Worm (Caenorhabditis elegans) whole organism, L2 larva: ENCODE measurements around the gene F32D1.3.

ENCODE experiments used
- C34F6.9 ChIP-seq: fragments of 150-350 bp; optimal IDR thresholded peaks from 2 replicates; lab custom pipeline; 2014; ENCODE audit warnings: missing biosample characterization, missing genetic modification characterization
- F13H6.1 ChIP-seq: sonication (generic microtip); optimal IDR thresholded peaks from 2 replicates; lab custom pipeline; 2016; ENCODE audit warnings: missing genetic modification characterization, missing compliant biosample characterization
- R02D3.7 ChIP-seq: fragments of 150-350 bp; optimal IDR thresholded peaks from 2 replicates; lab custom pipeline; 2014; ENCODE audit warnings: missing biosample characterization, missing genetic modification characterization
- Y55F3AM.14 ChIP-seq: fragments of 200-800 bp; sonication (Bioruptor generic); optimal IDR thresholded peaks from 2 replicates; lab custom pipeline; 2018; ENCODE audit warnings: mild to moderate bottlenecking, missing genetic modification characterization, missing compliant biosample characterization
- ZK546.5 ChIP-seq: sonication (generic microtip); optimal IDR thresholded peaks from 2 replicates; lab custom pipeline; 2017; ENCODE audit warnings: missing biosample characterization, missing genetic modification characterization
- alr-1 ChIP-seq: fragments of 150-350 bp; optimal IDR thresholded peaks from 2 replicates; lab custom pipeline; 2014; ENCODE audit warnings: missing biosample characterization, missing genetic modification characterization
- aly-2 ChIP-seq: fragments of 150-350 bp; optimal IDR thresholded peaks from 2 replicates; lab custom pipeline; 2014; ENCODE audit warnings: missing biosample characterization, missing genetic modification characterization
- ama-1 ChIP-seq: fragments of 150-350 bp; optimal IDR thresholded peaks from 2 replicates; lab custom pipeline; 2018; ENCODE audit warnings: inconsistent platforms
- ceh-16 ChIP-seq: fragments of 150-350 bp; optimal IDR thresholded peaks from 2 replicates; lab custom pipeline; 2014; ENCODE audit warnings: missing biosample characterization, missing genetic modification characterization
- ceh-82 ChIP-seq: fragments of 150-350 bp; optimal IDR thresholded peaks from 2 replicates; lab custom pipeline; 2014; ENCODE audit warnings: missing biosample characterization, missing genetic modification characterization
- crh-2 ChIP-seq: sonication (generic microtip); optimal IDR thresholded peaks from 2 replicates; lab custom pipeline; 2017; ENCODE audit warnings: missing biosample characterization, missing genetic modification characterization
- dmd-4 ChIP-seq: sonication (generic microtip); optimal IDR thresholded peaks from 2 replicates; lab custom pipeline; 2017; ENCODE audit warnings: missing biosample characterization, missing genetic modification characterization
- egl-27 ChIP-seq: sonication (generic microtip); optimal IDR thresholded peaks from 3 replicates; lab custom pipeline; 2017; ENCODE audit warnings: missing biosample characterization, missing genetic modification reagents, missing genetic modification characterization
- elt-1 ChIP-seq: fragments of 150-350 bp; optimal IDR thresholded peaks from 2 replicates; lab custom pipeline; 2014; ENCODE audit warnings: missing biosample characterization, missing genetic modification characterization
- fos-1 ChIP-seq: fragments of 150-350 bp; optimal IDR thresholded peaks from 2 replicates; lab custom pipeline; 2014; ENCODE audit warnings: missing biosample characterization, missing genetic modification characterization
- gmeb-1 ChIP-seq: fragments of 150-350 bp; optimal IDR thresholded peaks from 2 replicates; lab custom pipeline; 2014; ENCODE audit warnings: missing biosample characterization, missing genetic modification characterization
- lin-11 ChIP-seq: fragments of 150-350 bp; sonication (generic microtip); optimal IDR thresholded peaks from 2 replicates; lab custom pipeline; 2014; ENCODE audit warnings: missing biosample characterization, missing genetic modification characterization, inconsistent platforms, mixed read lengths
- lin-13 ChIP-seq: fragments of 150-350 bp; optimal IDR thresholded peaks from 2 replicates; lab custom pipeline; 2014; ENCODE audit warnings: missing biosample characterization, missing genetic modification reagents, missing genetic modification characterization
- lin-39 ChIP-seq: fragments of 150-350 bp; optimal IDR thresholded peaks from 2 replicates; lab custom pipeline; 2014; ENCODE audit warnings: missing biosample characterization, missing genetic modification reagents, missing genetic modification characterization
- lsy-2 ChIP-seq, 2 experiments: fragments of 150-350 bp in 1 of 2; sonication (generic microtip) in 1 of 2; optimal IDR thresholded peaks; 2 replicates each; lab custom pipeline; 2014 to 2017; ENCODE audit warnings: missing biosample characterization in 2 of 2, missing genetic modification characterization in 2 of 2
- mab-5 ChIP-seq: fragments of 150-350 bp; optimal IDR thresholded peaks from 2 replicates; lab custom pipeline; 2014; ENCODE audit warnings: missing biosample characterization, missing genetic modification characterization
- mbf-1 ChIP-seq: sonication (generic microtip); optimal IDR thresholded peaks from 2 replicates; lab custom pipeline; 2017; ENCODE audit warnings: missing biosample characterization, missing genetic modification characterization
- mdl-1 ChIP-seq, 2 experiments: fragments of 150-350 bp in 1 of 2; sonication (generic microtip) in 1 of 2; optimal IDR thresholded peaks; 2 replicates each; lab custom pipeline; 2017; ENCODE audit warnings: missing biosample characterization in 2 of 2, missing genetic modification characterization in 2 of 2
- nhr-10 ChIP-seq: sonication (generic microtip); optimal IDR thresholded peaks from 2 replicates; lab custom pipeline; 2017; ENCODE audit warnings: missing biosample characterization, missing genetic modification characterization
- nhr-11 ChIP-seq: fragments of 150-350 bp; optimal IDR thresholded peaks from 2 replicates; lab custom pipeline; 2014; ENCODE audit warnings: missing biosample characterization, missing genetic modification characterization
- nhr-12 ChIP-seq: fragments of 150-350 bp; optimal IDR thresholded peaks from 2 replicates; lab custom pipeline; 2014; ENCODE audit warnings: missing biosample characterization, missing genetic modification characterization
- nhr-129 ChIP-seq: fragments of 150-350 bp; optimal IDR thresholded peaks from 2 replicates; lab custom pipeline; 2014; ENCODE audit warnings: missing biosample characterization, missing genetic modification characterization
- nhr-21 ChIP-seq: fragments of 150-350 bp; optimal IDR thresholded peaks from 2 replicates; lab custom pipeline; 2014; ENCODE audit warnings: missing biosample characterization, missing genetic modification characterization
- nhr-23 ChIP-seq: fragments of 150-350 bp; optimal IDR thresholded peaks from 2 replicates; lab custom pipeline; 2014; ENCODE audit warnings: missing biosample characterization, missing genetic modification reagents, missing genetic modification characterization
- nhr-25 ChIP-seq: fragments of 150-350 bp; sonication (generic microtip); optimal IDR thresholded peaks from 3 replicates; lab custom pipeline; 2014; ENCODE audit warnings: missing biosample characterization, missing genetic modification characterization
- nhr-6 ChIP-seq: fragments of 150-350 bp; optimal IDR thresholded peaks from 2 replicates; lab custom pipeline; 2014; ENCODE audit warnings: missing biosample characterization, missing genetic modification characterization
- sem-4 ChIP-seq: fragments of 150-350 bp; optimal IDR thresholded peaks from 2 replicates; lab custom pipeline; 2014; ENCODE audit warnings: missing biosample characterization, missing genetic modification reagents, missing genetic modification characterization
- sma-3 ChIP-seq: sonication (generic microtip); optimal IDR thresholded peaks from 2 replicates; lab custom pipeline; 2016; ENCODE audit warnings: missing genetic modification reagents, missing genetic modification characterization, missing compliant biosample characterization
- sma-9 ChIP-seq, 2 experiments: fragments of 150-350 bp in 1 of 2; sonication (generic microtip) in 1 of 2; optimal IDR thresholded peaks; 2 replicates each; lab custom pipeline; 2014 to 2016; ENCODE audit warnings: missing genetic modification characterization in 2 of 2, mild to moderate bottlenecking in 1 of 2, missing biosample characterization in 1 of 2, missing compliant biosample characterization in 1 of 2, missing genetic modification reagents in 1 of 2, moderate library complexity in 1 of 2
- snpc-4 ChIP-seq: fragments of 150-350 bp; optimal IDR thresholded peaks from 2 replicates; lab custom pipeline; 2014; ENCODE audit warnings: missing biosample characterization, missing genetic modification characterization
- unc-39 ChIP-seq: fragments of 150-350 bp; optimal IDR thresholded peaks from 2 replicates; lab custom pipeline; 2014; ENCODE audit warnings: missing biosample characterization, missing genetic modification characterization
- unc-55 ChIP-seq: fragments of 150-350 bp; sonication (generic microtip); optimal IDR thresholded peaks from 3 replicates; lab custom pipeline; 2014; ENCODE audit warnings: missing biosample characterization, missing genetic modification reagents, missing genetic modification characterization
- unc-62 ChIP-seq: fragments of 150-350 bp; optimal IDR thresholded peaks from 2 replicates; lab custom pipeline; 2014; ENCODE audit warnings: missing biosample characterization, missing genetic modification reagents, missing genetic modification characterization
- zag-1 ChIP-seq: fragments of 150-350 bp; optimal IDR thresholded peaks from 2 replicates; lab custom pipeline; 2014; ENCODE audit warnings: missing biosample characterization, missing genetic modification characterization
- ztf-1 ChIP-seq: fragments of 200-800 bp; sonication (Bioruptor generic); conservative IDR thresholded peaks from 2 replicates; pipeline ENCODE4 v1.3.6; 2022; ENCODE audit warnings: missing genetic modification characterization, missing compliant biosample characterization
- ztf-4 ChIP-seq: fragments of 150-350 bp; optimal IDR thresholded peaks from 2 replicates; lab custom pipeline; 2014; ENCODE audit warnings: missing biosample characterization, missing genetic modification characterization

F32D1.3 gene

DNA sequence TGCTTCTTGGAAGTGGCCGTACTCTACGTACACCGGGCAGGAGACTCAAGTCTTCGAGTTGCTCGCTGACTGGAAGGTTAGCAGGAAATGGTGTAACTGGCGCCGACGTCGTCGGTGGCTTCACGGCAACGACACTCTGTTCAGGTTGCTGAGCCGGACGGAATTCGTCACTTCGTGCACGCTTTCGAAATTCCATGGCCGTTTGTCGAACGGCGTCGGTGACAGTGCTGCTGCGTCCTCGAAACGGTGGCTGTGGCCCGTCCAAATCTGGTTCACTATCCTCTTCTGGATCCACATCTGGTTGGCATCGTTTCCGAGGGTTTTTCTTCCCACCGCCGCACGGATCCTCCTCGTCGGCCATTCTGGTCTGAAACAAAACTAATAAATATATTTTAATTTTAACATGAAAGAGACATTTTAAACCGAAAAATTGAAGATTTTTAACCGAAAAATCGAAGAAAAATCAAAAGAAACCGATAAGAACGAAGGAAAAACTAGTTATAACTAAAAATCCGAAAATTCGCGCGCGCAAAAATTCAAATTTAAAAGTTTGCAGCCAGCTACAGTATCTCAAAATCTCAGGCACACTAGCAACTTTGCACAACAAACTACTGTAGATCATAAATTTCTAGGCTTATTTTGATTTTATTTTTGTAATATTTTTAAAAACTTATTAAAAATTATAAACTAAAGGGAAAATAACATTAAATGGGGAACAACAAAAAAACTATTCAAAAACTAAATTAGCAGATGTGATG, 14.6 kb upstream of the F32D1.3 start, which contains the start of gene F32D1.7:
TSS of gene F32D1.7 (minus strand) at position 367 of the 758 bp plus-strand sequence.
- TF ChIP-seq nhr-11 (tag; lab: Kevin White, UChicago) (no peak), fos-1 (no peak), unc-55 (no peak), nhr-12 (tag; lab: Kevin White, UChicago) (no peak), gmeb-1 (tag; lab: Kevin White, UChicago) (no peak), nhr-21 (tag; lab: Kevin White, UChicago) (no peak), mdl-1 (tag; optimal IDR thresholded peaks at IDR 0.05; lab: Kevin White, UChicago) (no peak)

DNA sequence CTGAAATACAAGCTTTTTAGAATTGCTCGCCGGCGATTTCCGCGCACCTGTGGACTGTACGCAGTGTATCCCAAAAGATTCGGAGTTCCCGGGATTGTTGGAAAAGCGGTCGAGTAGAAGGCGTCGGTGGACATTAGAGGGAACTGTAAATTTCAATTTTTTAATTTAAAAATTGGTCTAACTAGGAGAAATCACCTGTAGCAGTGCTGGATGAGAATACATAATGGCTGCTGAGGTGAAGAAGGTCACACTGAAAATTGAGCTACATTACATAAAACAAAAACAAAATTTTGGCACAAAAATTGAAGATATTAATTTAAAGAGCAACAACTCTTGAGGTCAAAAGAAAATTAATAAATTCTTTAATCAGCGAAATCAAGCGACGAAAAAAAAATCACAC, 13.3 kb upstream of the F32D1.3 start, which contains the start of gene neg-1:
TSS of gene neg-1 (minus strand) at position 250 of the 400 bp plus-strand sequence.
- no peak for TF ChIP-seq zag-1 (tag; lab: Kevin White, UChicago)
- no peak for TF ChIP-seq nhr-129
- TF ChIP-seq ZK546.5 (tag; lab: Kevin White, UChicago), result no peak
- no peak for TF ChIP-seq mdl-1 (tag; optimal IDR thresholded peaks at IDR 0.05; lab: Kevin White, UChicago)
- no peak for TF ChIP-seq nhr-6 (tag; lab: Kevin White, UChicago)
- TF ChIP-seq egl-27 (tag; lab: Kevin White, UChicago), result no peak
- TF ChIP-seq unc-62 (GFP tag; lab: Kevin White, UChicago), result no peak
- TF ChIP-seq F13H6.1 (tag; lab: Kevin White, UChicago), result no peak
- TF ChIP-seq lsy-2 (tag; optimal IDR thresholded peaks at IDR 0.05; lab: Kevin White, UChicago), result no peak
- TF ChIP-seq fos-1, result no peak
- no peak for TF ChIP-seq ztf-4
- no peak for TF ChIP-seq ama-1 (lab: Kevin White, UChicago)
- TF ChIP-seq ceh-16 (tag; lab: Kevin White, UChicago), result no peak
- no peak for TF ChIP-seq gmeb-1 (tag; lab: Kevin White, UChicago)

DNA sequence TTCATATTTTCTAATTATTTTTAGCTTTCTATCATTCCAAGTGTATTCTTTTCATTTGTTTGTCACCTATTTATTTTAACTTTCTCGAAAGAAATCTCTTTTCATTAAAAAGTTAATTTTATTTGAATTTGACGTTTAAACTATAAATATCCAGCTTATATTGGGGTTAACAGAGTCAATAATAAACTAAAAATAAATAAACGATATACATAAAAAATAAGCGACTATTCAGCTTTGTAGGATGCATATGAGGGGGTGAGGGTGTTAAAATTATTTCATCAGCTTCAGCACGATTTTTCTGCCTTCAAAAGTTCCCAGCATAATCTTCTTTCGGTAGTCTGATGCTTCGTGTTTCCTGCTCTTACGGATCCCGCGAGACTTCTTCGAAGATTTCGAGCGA, 12.3 kb upstream of the F32D1.3 start:
- no peak for TF ChIP-seq gmeb-1 (tag; lab: Kevin White, UChicago)
- no peak for TF ChIP-seq mab-5
- TF ChIP-seq lin-39 (tag; lab: Kevin White, UChicago), result no peak
- no peak for TF ChIP-seq nhr-21 (tag; lab: Kevin White, UChicago)
- TF ChIP-seq egl-27 (tag; lab: Kevin White, UChicago), result no peak
- no peak for TF ChIP-seq nhr-12 (tag; lab: Kevin White, UChicago)
- no peak for TF ChIP-seq zag-1 (tag; lab: Kevin White, UChicago)
- no peak for TF ChIP-seq dmd-4 (tag; lab: Kevin White, UChicago)
- TF ChIP-seq snpc-4, result no peak
- no peak for TF ChIP-seq R02D3.7 (tag; lab: Kevin White, UChicago)

DNA sequence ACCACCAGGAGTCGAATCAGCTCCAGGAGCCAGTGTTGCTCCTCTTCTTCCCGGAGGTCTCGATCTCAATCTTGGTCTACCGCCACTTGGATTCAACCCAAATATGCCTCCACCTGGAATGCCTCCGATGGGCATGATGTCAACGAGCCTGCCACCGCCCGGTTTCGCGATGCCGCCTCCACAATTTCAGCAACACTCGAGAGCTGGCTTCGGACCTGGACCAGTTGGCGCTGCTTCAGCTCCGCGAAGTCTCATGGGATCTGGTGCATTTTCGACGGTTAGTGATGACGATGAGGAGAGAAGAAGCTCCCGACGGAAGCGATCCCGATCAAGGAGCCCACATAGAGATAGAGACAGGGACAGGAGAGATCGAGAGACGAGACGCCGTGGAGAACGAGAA, 11.6 kb upstream of the F32D1.3 start:
- TF ChIP-seq lin-11 (no peak), nhr-11 (tag; lab: Kevin White, UChicago) (no peak), Y55F3AM.14 (GFP tag; lab: Kevin White, UChicago) (no peak), unc-62 (GFP tag; lab: Kevin White, UChicago) (no peak), ztf-4 (no peak), unc-39 (no peak), ztf-1 (no peak), aly-2 (no peak), R02D3.7 (tag; lab: Kevin White, UChicago) (no peak)
- TF ChIP-seq, all 48 proteins: peak for 0

DNA sequence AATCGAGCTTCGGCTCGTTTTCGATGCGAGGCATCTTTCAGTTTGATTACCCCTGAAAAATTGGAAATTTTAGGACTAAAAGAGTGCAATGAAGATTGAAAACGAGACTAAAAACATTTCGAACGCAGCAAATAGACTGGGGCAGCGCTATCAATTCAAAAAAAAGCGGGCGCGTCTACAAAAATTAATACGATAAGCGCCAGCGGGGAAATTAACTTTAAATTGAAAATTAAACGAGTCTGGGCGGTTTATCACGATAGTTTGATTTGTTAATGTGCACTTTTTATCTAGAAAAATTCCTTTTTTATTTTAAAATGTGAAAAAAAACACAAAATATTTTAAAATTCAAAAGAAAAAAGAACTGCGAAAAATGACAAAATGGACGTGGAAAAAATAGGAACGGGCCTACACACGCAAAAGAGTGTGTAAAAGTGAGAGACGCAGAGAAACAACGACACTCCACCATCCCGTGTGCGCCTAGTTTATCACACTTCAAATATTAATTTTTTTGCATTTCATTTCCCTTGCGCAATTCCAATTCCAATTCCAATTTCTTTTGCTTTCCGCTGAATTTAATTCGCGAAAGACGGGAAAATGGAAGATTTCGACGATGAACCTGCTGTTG, 10.1 kb upstream of the F32D1.3 start, which contains the start of the genes gmpr-1 and fipp-1:
TSS of gene gmpr-1 (minus strand) at position 75 of the 625 bp plus-strand sequence.
TSS of gene fipp-1 (plus strand) at position 499 of the 625 bp plus-strand sequence.
- no peak for TF ChIP-seq Y55F3AM.14 (GFP tag; lab: Kevin White, UChicago)
- TF ChIP-seq elt-1 (tag; lab: Kevin White, UChicago), result no peak
- peak; percentile 39 for TF ChIP-seq mab-5
- no peak for TF ChIP-seq alr-1
- peak; percentile 40 for TF ChIP-seq F13H6.1 (tag; lab: Kevin White, UChicago)
- TF ChIP-seq C34F6.9 (tag; lab: Kevin White, UChicago), result peak; percentile 60
- peak; percentile 16 for TF ChIP-seq sma-9 (GFP tag; optimal IDR thresholded peaks at IDR 0.05; lab: Kevin White, UChicago)
- TF ChIP-seq sma-9 (tag; optimal IDR thresholded peaks at IDR 0.05; lab: Kevin White, UChicago), result no peak
- TF ChIP-seq R02D3.7 (tag; lab: Kevin White, UChicago), result no peak
- TF ChIP-seq zag-1 (tag; lab: Kevin White, UChicago), result no peak
- no peak for TF ChIP-seq lin-11
- peak; percentile 36 for TF ChIP-seq sma-3 (GFP tag; lab: Kevin White, UChicago)
- TF ChIP-seq ceh-82, result no peak
- TF ChIP-seq lsy-2 (tag; optimal IDR thresholded peaks at IDR 0.05; lab: Kevin White, UChicago), result peak; percentile 40 to 77
- TF ChIP-seq nhr-21 (tag; lab: Kevin White, UChicago), result no peak
- no peak for TF ChIP-seq nhr-10
- TF ChIP-seq ama-1 (lab: Kevin White, UChicago), result no peak
- peak; percentile 65 for TF ChIP-seq crh-2 (tag; lab: Kevin White, UChicago)
- no peak for TF ChIP-seq lin-13 (GFP tag; lab: Kevin White, UChicago)
- TF ChIP-seq nhr-23 (tag; lab: Kevin White, UChicago), result no peak
- peak; percentile 57 for TF ChIP-seq nhr-25 (tag; lab: Kevin White, UChicago)
- TF ChIP-seq nhr-129, result peak; percentile 38
- no peak for TF ChIP-seq mbf-1 (tag; lab: Kevin White, UChicago)
- peak; percentile 79 for TF ChIP-seq unc-55
- TF ChIP-seq sem-4 (tag; lab: Kevin White, UChicago), result no peak
